Fruit fly (Drosophila melanogaster): ENCODE measurements around the gene vig.
A peak's percentile ranks its signal among the peaks of the same experiment; 100 is the strongest.

The vig gene

dm6 chr2L:15117995-15118394, 47.9 kb upstream of the vig start (continued):
- no peak for TF ChIP-seq nerfin-1 (tag; optimal IDR thresholded peaks at IDR 0.05)
- no peak for TF ChIP-seq gce (GFP tag; IDR thresholded peaks at IDR 0.05)
- TF ChIP-seq wek (GFP tag; optimal IDR thresholded peaks at IDR 0.05): no peak
- no peak for TF ChIP-seq Oli (tag; optimal IDR thresholded peaks at IDR 0.05)
- TF ChIP-seq CG12236 (GFP tag; optimal IDR thresholded peaks at IDR 0.05): no peak
- no peak for TF ChIP-seq pfk (GFP tag; optimal IDR thresholded peaks at IDR 0.05)
- TF ChIP-seq CG15073 (GFP tag; optimal IDR thresholded peaks at IDR 0.05): no peak
- TF ChIP-seq CG5953 (GFP tag; IDR thresholded peaks at IDR 0.05): no peak
- TF ChIP-seq ac (GFP tag; optimal IDR thresholded peaks at IDR 0.05): no peak
- TF ChIP-seq grau (tag; optimal IDR thresholded peaks at IDR 0.05): no peak
- TF ChIP-seq Bgb (GFP tag; IDR thresholded peaks at IDR 0.05; ENCODE audit: partially characterized antibody): peak; percentile 36; the same call in 1 of the 2 replicates
- no peak for TF ChIP-seq ERR (GFP tag; optimal IDR thresholded peaks at IDR 0.05)
- no peak for TF ChIP-seq Sry-δ (GFP tag; optimal IDR thresholded peaks at IDR 0.05)
- no peak for TF ChIP-seq Doc2 (GFP tag; IDR thresholded peaks at IDR 0.05)
- TF ChIP-seq exex (tag; optimal IDR thresholded peaks at IDR 0.05): no peak
- TF ChIP-seq CG3847 (GFP tag; IDR thresholded peaks at IDR 0.05): no peak
- TF ChIP-seq CG2889 (GFP tag; IDR thresholded peaks at IDR 0.05): no peak
- TF ChIP-seq CG7928 (GFP tag; optimal IDR thresholded peaks at IDR 0.05): no peak
- TF ChIP-seq lab (GFP tag; optimal IDR thresholded peaks at IDR 0.05): no peak
- TF ChIP-seq CG14050 (GFP tag; IDR thresholded peaks at IDR 0.05): no peak
- TF ChIP-seq chif (GFP tag; optimal IDR thresholded peaks at IDR 0.05): no peak
- no peak for TF ChIP-seq eve (GFP tag; optimal IDR thresholded peaks at IDR 0.05)
- peak; percentile 16 for TF ChIP-seq CG2712 (tag; optimal IDR thresholded peaks at IDR 0.05)
- no peak for TF ChIP-seq vfl (GFP tag; optimal IDR thresholded peaks at IDR 0.05)
- no peak for TF ChIP-seq CG10565 (GFP tag; optimal IDR thresholded peaks at IDR 0.05)
- TF ChIP-seq CG32772 (GFP tag; IDR thresholded peaks at IDR 0.05): no peak
- TF ChIP-seq CG17802 (tag; optimal IDR thresholded peaks at IDR 0.05): no peak
- TF ChIP-seq Scr (GFP tag; IDR thresholded peaks at IDR 0.05; ENCODE audit: partially characterized antibody): no peak
- no peak for TF ChIP-seq Fer1 (GFP tag; optimal IDR thresholded peaks at IDR 0.05)
- TF ChIP-seq lov (optimal IDR thresholded peaks at IDR 0.05): no peak
- TF ChIP-seq lov (GFP tag; IDR thresholded peaks at IDR 0.05): no peak
- TF ChIP-seq CG32532 (GFP tag; IDR thresholded peaks at IDR 0.05): no peak
- peak; percentile 26 for TF ChIP-seq Abd-B (GFP tag; optimal IDR thresholded peaks at IDR 0.05)
- no peak for TF ChIP-seq HmgZ (tag; optimal IDR thresholded peaks at IDR 0.05)
- no peak for TF ChIP-seq CG1233 (GFP tag; optimal IDR thresholded peaks at IDR 0.05)
- no peak for TF ChIP-seq Dll (GFP tag; IDR thresholded peaks at IDR 0.05; ENCODE audit: partially characterized antibody)
- no peak for TF ChIP-seq nau (GFP tag; optimal IDR thresholded peaks at IDR 0.05)
- no peak for TF ChIP-seq CG4360 (GFP tag; IDR thresholded peaks at IDR 0.05)
- no peak for TF ChIP-seq CG11398 (GFP tag; optimal IDR thresholded peaks at IDR 0.05)
- peak; percentile 24 for TF ChIP-seq zen (tag; optimal IDR thresholded peaks at IDR 0.05)
- TF ChIP-seq CG4730 (GFP tag; IDR thresholded peaks at IDR 0.05): no peak
- no peak for TF ChIP-seq CG8944 (GFP tag; optimal IDR thresholded peaks at IDR 0.05)
- TF ChIP-seq CG3407 (GFP tag; optimal IDR thresholded peaks at IDR 0.05): no peak
- no peak for TF ChIP-seq eyg (GFP tag; optimal IDR thresholded peaks at IDR 0.05)
- no peak for TF ChIP-seq CG10462 (GFP tag; optimal IDR thresholded peaks at IDR 0.05)
- no peak for TF ChIP-seq Hmx (GFP tag; optimal IDR thresholded peaks at IDR 0.05)
- TF ChIP-seq hb (GFP tag; IDR thresholded peaks at IDR 0.05; ENCODE audit: partially characterized antibody): no peak
- no peak for TF ChIP-seq CG18262 (tag; optimal IDR thresholded peaks at IDR 0.05)
- TF ChIP-seq danr (GFP tag; IDR thresholded peaks at IDR 0.05): no peak
- TF ChIP-seq CG6654 (GFP tag; optimal IDR thresholded peaks at IDR 0.05): no peak
- TF ChIP-seq Dfd (GFP tag; optimal IDR thresholded peaks at IDR 0.05): no peak
- no peak for TF ChIP-seq gcm2 (GFP tag; optimal IDR thresholded peaks at IDR 0.05)
- no peak for TF ChIP-seq ap (GFP tag; IDR thresholded peaks at IDR 0.05)

Measured in whole organism, embryonic.